Worm (Caenorhabditis elegans): ENCODE data around the gene D1069.3.
A peak's percentile ranks its signal among the peaks of the same experiment; 100 is the strongest.

D1069.3 gene

DNA sequence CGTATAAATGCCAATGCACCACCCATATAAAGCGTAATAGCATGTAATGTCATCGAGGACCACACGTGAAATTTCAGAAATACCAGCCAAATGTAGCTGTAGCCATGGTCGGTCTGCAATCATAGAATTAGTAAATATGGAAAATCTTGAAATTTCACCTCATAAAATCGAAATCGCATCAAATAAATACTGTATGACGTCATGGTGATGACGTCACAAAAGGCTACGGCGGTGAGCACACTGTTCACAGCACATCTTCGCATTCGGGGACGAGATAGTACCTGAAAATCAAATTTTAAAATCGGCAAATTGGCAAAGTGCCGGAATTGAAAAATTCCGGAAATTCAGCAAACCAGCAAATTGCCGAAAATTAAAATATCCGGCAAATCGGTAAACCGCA is 2.1 kb upstream of the D1069.3 start:
- peak in 1 of 2 experiments; percentile 22 for TF ChIP-seq unc-62 (GFP tag; optimal IDR thresholded peaks at IDR 0.05 in 1 of 2)
- no peak for TF ChIP-seq unc-62 (tag; optimal IDR thresholded peaks at IDR 0.05)
- no peak for TF ChIP-seq spr-1 (tag; optimal IDR thresholded peaks at IDR 0.05)
- no peak for TF ChIP-seq zip-2 (tag; optimal IDR thresholded peaks at IDR 0.05)
- TF ChIP-seq ceh-32 (tag; optimal IDR thresholded peaks at IDR 0.05; ENCODE audit: poor library complexity) = no peak
- TF ChIP-seq tag-97 (GFP tag; IDR thresholded peaks at IDR 0.05) = no peak
- TF ChIP-seq spr-3 (GFP tag; optimal IDR thresholded peaks at IDR 0.05) = no peak
- TF ChIP-seq hmg-1.1 (GFP tag; IDR thresholded peaks at IDR 0.05) = no peak
- TF ChIP-seq dve-1 (tag; optimal IDR thresholded peaks at IDR 0.05; ENCODE audit: insufficient read depth) = no peak
- TF ChIP-seq lin-1 (GFP tag; IDR thresholded peaks at IDR 0.05) = no peak

ce11 chrII:341282-341681 is 6.4 kb downstream of the D1069.3 start:
- TF ChIP-seq madf-5 (GFP tag; IDR thresholded peaks at IDR 0.05) (0 out of 4 replicates have a peak, but pooled peaks of 1 of the 2 experiments have one; percentile 25), aha-1 (tag) (peak; percentile 19), pha-4 (GFP tag; IDR thresholded peaks at IDR 0.05) (no peak), pha-4 (tag; optimal IDR thresholded peaks at IDR 0.05) (no peak), duxl-1 (tag; optimal IDR thresholded peaks at IDR 0.05; ENCODE audit: poor library complexity) (no peak)

- TF ChIP-seq ZK337.2 (GFP tag; IDR thresholded peaks at IDR 0.05) (no peak), lin-15B (tag; optimal IDR thresholded peaks at IDR 0.05) (no peak), aha-1 (tag) (peak; percentile 91), Y75B8A.6 (GFP tag; IDR thresholded peaks at IDR 0.05) (no peak)
Measured at ce11 chrII:340714-341113, 7.0 kb downstream of the D1069.3 start.

DNA sequence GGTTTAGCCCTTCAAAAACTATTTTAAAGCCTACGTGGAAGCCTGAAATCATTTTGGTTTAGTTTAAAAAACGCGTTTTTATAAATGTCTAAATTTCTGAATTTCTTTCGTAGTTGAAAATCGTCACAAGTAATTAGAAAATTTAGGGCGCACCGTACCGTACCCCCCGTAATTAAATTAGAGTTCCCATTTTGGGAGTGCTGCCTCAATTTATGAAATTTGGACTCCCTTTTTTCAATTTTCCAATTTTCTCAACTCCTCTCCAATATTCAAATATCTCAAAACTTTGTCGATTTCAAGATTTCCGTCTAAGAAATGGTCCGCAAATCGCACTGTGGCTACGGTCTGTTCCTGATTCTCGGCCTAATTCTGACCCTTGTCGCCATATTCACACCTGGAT is 7.5 kb downstream of the D1069.3 start, which contains the start of gene clc-31:
TSS of gene clc-31 (plus strand) at position 301 of the 400 bp plus-strand sequence.
- no peak for TF ChIP-seq ceh-28 (tag; optimal IDR thresholded peaks at IDR 0.05)
- TF ChIP-seq pha-4 (GFP tag; IDR thresholded peaks at IDR 0.05) = no peak
- TF ChIP-seq pha-4 (tag; optimal IDR thresholded peaks at IDR 0.05) = no peak
- no peak for TF ChIP-seq ceh-20 (GFP tag; IDR thresholded peaks at IDR 0.05)
- no peak for TF ChIP-seq duxl-1 (tag; optimal IDR thresholded peaks at IDR 0.05; ENCODE audit: poor library complexity)
- TF ChIP-seq mes-2 (tag; optimal IDR thresholded peaks at IDR 0.05; ENCODE audit: poor library complexity, severe bottlenecking) = no peak
- TF ChIP-seq mxl-2 (GFP tag; conservative IDR thresholded peaks at IDR 0.05) = no peak
- no peak for TF ChIP-seq cey-2 (tag; optimal IDR thresholded peaks at IDR 0.05; ENCODE audit: borderline replicate concordance, insufficient read depth)
- no peak for TF ChIP-seq mep-1 (tag; optimal IDR thresholded peaks at IDR 0.05)
- no peak for TF ChIP-seq mxl-3 (GFP tag; optimal IDR thresholded peaks at IDR 0.05)
- TF ChIP-seq Y48G9A.11 (GFP tag; IDR thresholded peaks at IDR 0.05) = no peak
- TF ChIP-seq nhr-10 (tag; optimal IDR thresholded peaks at IDR 0.05) = no peak
- no peak for TF ChIP-seq nhr-25 (tag; optimal IDR thresholded peaks at IDR 0.05; ENCODE audit: borderline replicate concordance, insufficient read depth)
- no peak for TF ChIP-seq arid-1 (GFP tag; conservative IDR thresholded peaks at IDR 0.05)
- TF ChIP-seq lin-1 (GFP tag; IDR thresholded peaks at IDR 0.05) = no peak

DNA sequence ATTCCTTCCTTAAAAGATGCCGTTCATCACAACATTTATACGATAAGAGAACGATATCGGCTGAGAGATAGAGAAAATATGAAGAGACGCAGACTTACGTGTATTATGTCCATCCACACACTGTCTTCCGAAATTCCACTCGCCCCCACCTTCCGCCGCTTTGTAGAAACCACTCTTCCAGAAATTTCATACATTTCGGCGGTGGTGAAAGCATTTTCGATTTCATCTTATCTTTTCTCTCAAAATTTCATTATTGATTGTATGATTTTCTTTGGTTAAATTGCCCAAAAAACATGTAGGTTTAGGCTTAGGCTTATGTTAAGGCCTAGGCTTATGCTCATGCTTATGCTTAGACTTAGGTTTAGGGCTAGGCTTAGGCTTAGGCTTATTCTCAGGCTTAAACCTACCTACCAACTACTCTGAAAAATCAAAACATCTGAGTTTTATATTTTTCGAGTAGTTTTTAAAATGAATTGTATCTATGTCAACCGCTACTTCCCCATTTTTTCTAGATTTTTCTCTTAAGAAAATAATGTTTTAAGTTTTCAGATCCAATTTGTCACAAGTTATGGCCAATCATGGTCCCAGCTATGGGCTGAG is 10.4 kb downstream of the D1069.3 start, which contains the start of gene cpn-2:
TSS of gene cpn-2 (plus strand) at position 550 of the 600 bp plus-strand sequence.
- TF ChIP-seq lim-7 (GFP tag; IDR thresholded peaks at IDR 0.05) = no peak
- no peak for TF ChIP-seq spr-1 (tag; optimal IDR thresholded peaks at IDR 0.05)

- TF ChIP-seq gei-8 (GFP tag; optimal IDR thresholded peaks at IDR 0.05) = no peak
- TF ChIP-seq cey-2 (tag; optimal IDR thresholded peaks at IDR 0.05; ENCODE audit: borderline replicate concordance, insufficient read depth) = no peak
- TF ChIP-seq daf-8 (GFP tag; IDR thresholded peaks at IDR 0.05) = no peak
- no peak for TF ChIP-seq dmd-9 (GFP tag; IDR thresholded peaks at IDR 0.05)
- no peak for TF ChIP-seq lsy-2 (tag; optimal IDR thresholded peaks at IDR 0.05)
- TF ChIP-seq dmd-8 (GFP tag; IDR thresholded peaks at IDR 0.05) = no peak
- no peak for TF ChIP-seq hlh-11 (tag; optimal IDR thresholded peaks at IDR 0.05)
- TF ChIP-seq ama-1 (optimal IDR thresholded peaks at IDR 0.05) = no peak
- TF ChIP-seq lin-38 (GFP tag; IDR thresholded peaks at IDR 0.05) = no peak
- TF ChIP-seq unc-62 (GFP tag; optimal IDR thresholded peaks at IDR 0.05 in 1 of 2) = no peak
- no peak for TF ChIP-seq unc-62 (tag; optimal IDR thresholded peaks at IDR 0.05)
- TF ChIP-seq Y5F2A.4 (GFP tag; optimal IDR thresholded peaks at IDR 0.05) = no peak
- no peak for TF ChIP-seq egl-27 (tag; optimal IDR thresholded peaks at IDR 0.05)
- no peak for TF ChIP-seq nhr-25 (tag; optimal IDR thresholded peaks at IDR 0.05; ENCODE audit: borderline replicate concordance, insufficient read depth)
- no peak for TF ChIP-seq F44E2.7 (GFP tag; IDR thresholded peaks at IDR 0.05)
Measured at ce11 chrII:334828-335227, 12.9 kb downstream of the D1069.3 start.

Measured in whole organism, L4 larva.